Worm (Caenorhabditis elegans) whole organism, L2 larva: Measurements from ENCODE around the gene C04E12.5.
A peak's percentile ranks its signal among the peaks of the same experiment; 100 is the strongest.

ENCODE experiments used
- C34F6.9 ChIP-seq: fragments of 150-350 bp; optimal IDR thresholded peaks from 2 replicates; lab custom pipeline; 2014; ENCODE audit warnings: missing biosample characterization, missing genetic modification characterization
- F13H6.1 ChIP-seq: sonication (generic microtip); optimal IDR thresholded peaks from 2 replicates; lab custom pipeline; 2016; ENCODE audit warnings: missing genetic modification characterization, missing compliant biosample characterization
- R02D3.7 ChIP-seq: fragments of 150-350 bp; optimal IDR thresholded peaks from 2 replicates; lab custom pipeline; 2014; ENCODE audit warnings: missing biosample characterization, missing genetic modification characterization
- alr-1 ChIP-seq: fragments of 150-350 bp; optimal IDR thresholded peaks from 2 replicates; lab custom pipeline; 2014; ENCODE audit warnings: missing biosample characterization, missing genetic modification characterization
- ama-1 ChIP-seq: fragments of 150-350 bp; optimal IDR thresholded peaks from 2 replicates; lab custom pipeline; 2018; ENCODE audit warnings: inconsistent platforms
- ceh-16 ChIP-seq: fragments of 150-350 bp; optimal IDR thresholded peaks from 2 replicates; lab custom pipeline; 2014; ENCODE audit warnings: missing biosample characterization, missing genetic modification characterization
- ceh-82 ChIP-seq: fragments of 150-350 bp; optimal IDR thresholded peaks from 2 replicates; lab custom pipeline; 2014; ENCODE audit warnings: missing biosample characterization, missing genetic modification characterization
- dmd-4 ChIP-seq: sonication (generic microtip); optimal IDR thresholded peaks from 2 replicates; lab custom pipeline; 2017; ENCODE audit warnings: missing biosample characterization, missing genetic modification characterization
- fos-1 ChIP-seq: fragments of 150-350 bp; optimal IDR thresholded peaks from 2 replicates; lab custom pipeline; 2014; ENCODE audit warnings: missing biosample characterization, missing genetic modification characterization
- gmeb-1 ChIP-seq: fragments of 150-350 bp; optimal IDR thresholded peaks from 2 replicates; lab custom pipeline; 2014; ENCODE audit warnings: missing biosample characterization, missing genetic modification characterization
- lin-11 ChIP-seq: fragments of 150-350 bp; sonication (generic microtip); optimal IDR thresholded peaks from 2 replicates; lab custom pipeline; 2014; ENCODE audit warnings: missing biosample characterization, missing genetic modification characterization, inconsistent platforms, mixed read lengths
- lsy-2 ChIP-seq, 2 experiments: fragments of 150-350 bp in 1 of 2; sonication (generic microtip) in 1 of 2; optimal IDR thresholded peaks; 2 replicates each; lab custom pipeline; 2014 to 2017; ENCODE audit warnings: missing biosample characterization in 2 of 2, missing genetic modification characterization in 2 of 2
- mab-5 ChIP-seq: fragments of 150-350 bp; optimal IDR thresholded peaks from 2 replicates; lab custom pipeline; 2014; ENCODE audit warnings: missing biosample characterization, missing genetic modification characterization
- mbf-1 ChIP-seq: sonication (generic microtip); optimal IDR thresholded peaks from 2 replicates; lab custom pipeline; 2017; ENCODE audit warnings: missing biosample characterization, missing genetic modification characterization
- mdl-1 ChIP-seq, 2 experiments: fragments of 150-350 bp in 1 of 2; sonication (generic microtip) in 1 of 2; optimal IDR thresholded peaks; 2 replicates each; lab custom pipeline; 2017; ENCODE audit warnings: missing biosample characterization in 2 of 2, missing genetic modification characterization in 2 of 2
- nhr-10 ChIP-seq: sonication (generic microtip); optimal IDR thresholded peaks from 2 replicates; lab custom pipeline; 2017; ENCODE audit warnings: missing biosample characterization, missing genetic modification characterization
- nhr-11 ChIP-seq: fragments of 150-350 bp; optimal IDR thresholded peaks from 2 replicates; lab custom pipeline; 2014; ENCODE audit warnings: missing biosample characterization, missing genetic modification characterization
- nhr-12 ChIP-seq: fragments of 150-350 bp; optimal IDR thresholded peaks from 2 replicates; lab custom pipeline; 2014; ENCODE audit warnings: missing biosample characterization, missing genetic modification characterization
- nhr-23 ChIP-seq: fragments of 150-350 bp; optimal IDR thresholded peaks from 2 replicates; lab custom pipeline; 2014; ENCODE audit warnings: missing biosample characterization, missing genetic modification reagents, missing genetic modification characterization
- nhr-237 ChIP-seq: fragments of 150-350 bp; optimal IDR thresholded peaks from 2 replicates; lab custom pipeline; 2014; ENCODE audit warnings: missing biosample characterization, missing genetic modification characterization
- nhr-25 ChIP-seq: fragments of 150-350 bp; sonication (generic microtip); optimal IDR thresholded peaks from 3 replicates; lab custom pipeline; 2014; ENCODE audit warnings: missing biosample characterization, missing genetic modification characterization
- nhr-77 ChIP-seq: fragments of 150-350 bp; optimal IDR thresholded peaks from 2 replicates; lab custom pipeline; 2014; ENCODE audit warnings: missing biosample characterization, missing genetic modification characterization
- sem-4 ChIP-seq: fragments of 150-350 bp; optimal IDR thresholded peaks from 2 replicates; lab custom pipeline; 2014; ENCODE audit warnings: missing biosample characterization, missing genetic modification reagents, missing genetic modification characterization
- sma-3 ChIP-seq: sonication (generic microtip); optimal IDR thresholded peaks from 2 replicates; lab custom pipeline; 2016; ENCODE audit warnings: missing genetic modification reagents, missing genetic modification characterization, missing compliant biosample characterization
- sma-9 ChIP-seq, 2 experiments: fragments of 150-350 bp in 1 of 2; sonication (generic microtip) in 1 of 2; optimal IDR thresholded peaks; 2 replicates each; lab custom pipeline; 2014 to 2016; ENCODE audit warnings: missing genetic modification characterization in 2 of 2, mild to moderate bottlenecking in 1 of 2, missing biosample characterization in 1 of 2, missing compliant biosample characterization in 1 of 2, missing genetic modification reagents in 1 of 2, moderate library complexity in 1 of 2
- snpc-4 ChIP-seq: fragments of 150-350 bp; optimal IDR thresholded peaks from 2 replicates; lab custom pipeline; 2014; ENCODE audit warnings: missing biosample characterization, missing genetic modification characterization
- unc-39 ChIP-seq: fragments of 150-350 bp; optimal IDR thresholded peaks from 2 replicates; lab custom pipeline; 2014; ENCODE audit warnings: missing biosample characterization, missing genetic modification characterization
- unc-55 ChIP-seq: fragments of 150-350 bp; sonication (generic microtip); optimal IDR thresholded peaks from 3 replicates; lab custom pipeline; 2014; ENCODE audit warnings: missing biosample characterization, missing genetic modification reagents, missing genetic modification characterization
- unc-62 ChIP-seq: fragments of 150-350 bp; optimal IDR thresholded peaks from 2 replicates; lab custom pipeline; 2014; ENCODE audit warnings: missing biosample characterization, missing genetic modification reagents, missing genetic modification characterization
- ztf-1 ChIP-seq: fragments of 200-800 bp; sonication (Bioruptor generic); conservative IDR thresholded peaks from 2 replicates; pipeline ENCODE4 v1.3.6; 2022; ENCODE audit warnings: missing genetic modification characterization, missing compliant biosample characterization
- ztf-4 ChIP-seq: fragments of 150-350 bp; optimal IDR thresholded peaks from 2 replicates; lab custom pipeline; 2014; ENCODE audit warnings: missing biosample characterization, missing genetic modification characterization

C04E12.5 gene

DNA sequence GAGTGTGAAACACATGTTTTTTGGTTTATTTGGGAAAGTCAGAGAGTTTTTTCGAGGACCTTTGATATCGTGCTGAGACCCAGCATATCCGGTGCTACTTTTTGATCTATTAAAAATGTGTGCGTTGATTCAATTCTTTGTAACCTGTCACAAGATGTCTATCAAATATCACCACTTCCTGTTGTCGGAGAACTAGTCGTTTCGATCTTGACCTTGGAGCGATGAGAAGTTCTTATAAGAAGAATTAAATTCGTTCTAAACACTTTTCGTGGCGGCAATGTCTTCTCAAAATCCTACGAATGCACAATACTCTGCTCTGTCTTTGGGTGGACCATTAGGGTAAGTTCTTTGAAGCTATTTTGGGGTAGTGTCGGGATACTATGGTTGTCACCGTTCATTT lies 42.3 kb upstream of the C04E12.5 start, which contains the start of gene F35F10.1:
Gene F35F10.1 (plus strand): TSS at position 200 of the 400 bp plus-strand sequence.
- no peak for TF ChIP-seq snpc-4 (tag; lab: Kevin White, UChicago)
- peak; percentile 70 for TF ChIP-seq sma-9 (GFP tag; optimal IDR thresholded peaks at IDR 0.05; lab: Kevin White, UChicago)
- no peak for TF ChIP-seq sma-9 (tag; optimal IDR thresholded peaks at IDR 0.05; lab: Kevin White, UChicago)
- TF ChIP-seq, all 48 proteins: peak for 1

DNA sequence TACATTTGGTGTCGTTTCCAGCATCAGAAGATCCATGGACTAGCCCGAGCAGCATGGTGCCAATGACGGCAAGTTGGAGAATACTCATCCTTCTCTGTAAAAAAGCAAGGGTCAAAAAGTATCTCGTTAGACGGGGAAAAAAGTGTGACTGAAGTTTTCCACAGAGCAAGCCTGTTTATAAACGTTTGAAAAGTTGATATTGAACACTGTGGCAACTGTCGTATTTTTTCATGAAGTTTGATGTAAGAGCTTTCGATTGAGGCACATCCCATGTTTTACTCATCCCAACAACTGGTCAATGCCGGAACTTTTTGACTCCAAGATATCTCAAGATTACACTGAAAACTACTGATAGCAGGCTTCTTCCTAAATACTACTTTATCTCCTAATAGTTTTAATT lies 39.4 kb upstream of the C04E12.5 start, which contains the start of gene F35F10.13:
Gene F35F10.13 (minus strand): TSS at position 101 of the 400 bp plus-strand sequence.
- TF ChIP-seq snpc-4 (tag; lab: Kevin White, UChicago) (no peak), unc-39 (tag; lab: Kevin White, UChicago) (no peak), R02D3.7 (tag; lab: Kevin White, UChicago) (no peak), ztf-4 (no peak), nhr-237 (tag; lab: Kevin White, UChicago) (no peak), unc-55 (GFP tag; lab: Kevin White, UChicago) (no peak), dmd-4 (tag; lab: Kevin White, UChicago) (no peak), ama-1 (no peak), ceh-82 (tag; lab: Kevin White, UChicago) (no peak), sma-9 (GFP tag; optimal IDR thresholded peaks at IDR 0.05; lab: Kevin White, UChicago) (no peak), sma-9 (tag; optimal IDR thresholded peaks at IDR 0.05; lab: Kevin White, UChicago) (no peak), C34F6.9 (tag; lab: Kevin White, UChicago) (no peak), nhr-10 (tag; lab: Kevin White, UChicago) (no peak), ztf-1 (GFP tag; lab: Robert Waterston, UW) (no peak), nhr-77 (no peak), unc-62 (no peak)

DNA sequence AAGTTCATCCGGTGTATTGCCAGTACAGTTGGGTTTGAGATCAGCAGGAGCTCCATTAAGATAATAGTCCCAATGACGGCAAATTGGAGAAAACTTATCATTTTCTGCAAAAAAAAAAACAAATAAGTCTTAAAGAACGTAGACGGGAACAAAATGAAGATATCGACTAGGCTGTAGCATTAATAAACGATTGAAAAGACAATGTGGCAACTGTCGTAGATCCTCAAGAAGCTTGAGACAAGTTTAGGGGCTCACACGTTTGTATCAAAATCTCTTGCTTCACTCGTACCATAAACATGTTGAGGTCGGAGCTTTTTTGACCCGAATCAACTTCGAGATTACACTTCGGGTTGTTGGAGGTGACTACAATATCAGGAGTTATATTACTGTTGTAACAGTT lies 38.4 kb upstream of the C04E12.5 start, which contains the start of gene F35F10.14:
Gene F35F10.14 (minus strand): TSS at position 101 of the 400 bp plus-strand sequence.
- TF ChIP-seq nhr-23 (tag; lab: Kevin White, UChicago) (no peak), ceh-82 (tag; lab: Kevin White, UChicago) (no peak), ceh-16 (tag; lab: Kevin White, UChicago) (no peak), nhr-25 (tag; lab: Kevin White, UChicago) (no peak), lsy-2 (tag; optimal IDR thresholded peaks at IDR 0.05; lab: Kevin White, UChicago) (no peak), dmd-4 (tag; lab: Kevin White, UChicago) (no peak), alr-1 (tag; lab: Kevin White, UChicago) (no peak), nhr-77 (no peak), fos-1 (tag; lab: Kevin White, UChicago) (no peak), F13H6.1 (tag; lab: Kevin White, UChicago) (no peak), sma-3 (GFP tag; lab: Kevin White, UChicago) (no peak), R02D3.7 (tag; lab: Kevin White, UChicago) (no peak), unc-39 (tag; lab: Kevin White, UChicago) (no peak), unc-55 (GFP tag; lab: Kevin White, UChicago) (no peak)

DNA sequence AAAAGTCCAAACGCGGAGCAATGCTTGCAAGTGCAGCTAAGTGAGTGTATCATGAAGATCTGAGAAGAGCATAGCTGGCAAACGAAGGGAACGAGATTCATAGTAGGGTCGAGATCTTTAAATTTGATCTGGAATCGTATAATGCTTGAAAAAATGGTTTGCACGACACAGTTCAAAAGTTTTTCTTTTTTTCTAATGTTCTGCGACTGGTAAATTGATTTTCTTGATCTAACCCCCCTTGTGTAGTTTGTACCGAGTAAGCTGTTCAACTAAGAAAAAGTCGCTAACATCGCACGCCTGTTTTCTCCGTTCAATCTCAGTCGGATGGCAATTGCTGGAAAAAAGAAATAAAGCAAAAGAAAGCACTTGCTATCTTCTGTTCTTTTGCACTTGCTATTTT lies 37.9 kb upstream of the C04E12.5 start, which contains the start of gene C17B7.14:
Gene C17B7.14 (minus strand): TSS at position 101 of the 400 bp plus-strand sequence.
- TF ChIP-seq sma-3 (GFP tag; lab: Kevin White, UChicago): no peak
- TF ChIP-seq mab-5 (tag; lab: Kevin White, UChicago): no peak
- TF ChIP-seq sem-4 (tag; lab: Kevin White, UChicago): no peak
- TF ChIP-seq nhr-25 (tag; lab: Kevin White, UChicago): no peak
- TF ChIP-seq nhr-77: no peak
- TF ChIP-seq nhr-12 (tag; lab: Kevin White, UChicago): no peak
- no peak for TF ChIP-seq nhr-11 (tag; lab: Kevin White, UChicago)

DNA sequence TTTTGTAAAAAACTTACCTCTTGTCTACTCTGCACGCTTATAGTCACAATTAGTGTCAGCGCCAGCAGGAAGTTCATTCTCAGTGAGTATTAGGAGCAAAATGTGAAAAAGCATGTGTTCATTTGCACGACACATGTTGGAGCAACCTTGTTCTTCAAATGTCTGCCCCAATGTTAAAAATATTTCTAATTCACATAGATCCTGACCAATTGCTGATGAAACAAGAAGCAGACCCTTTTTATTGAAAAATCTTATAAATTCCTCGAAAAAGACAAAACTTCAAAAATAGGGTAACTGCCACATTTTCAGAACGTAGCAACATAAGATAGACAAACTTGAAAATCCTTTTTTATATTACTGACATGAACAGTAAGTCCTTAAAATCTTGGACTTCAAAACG lies 34.2 kb upstream of the C04E12.5 start, which contains the start of gene C17B7.8:
Gene C17B7.8 (minus strand): TSS at position 101 of the 400 bp plus-strand sequence.
- TF ChIP-seq ceh-16 (tag; lab: Kevin White, UChicago) (no peak), mdl-1 (tag; optimal IDR thresholded peaks at IDR 0.05; lab: Kevin White, UChicago) (no peak), nhr-77 (no peak), unc-55 (GFP tag; lab: Kevin White, UChicago) (no peak), sma-9 (GFP tag; optimal IDR thresholded peaks at IDR 0.05; lab: Kevin White, UChicago) (no peak), sma-9 (tag; optimal IDR thresholded peaks at IDR 0.05; lab: Kevin White, UChicago) (no peak), gmeb-1 (no peak), unc-62 (no peak), fos-1 (tag; lab: Kevin White, UChicago) (no peak), nhr-237 (tag; lab: Kevin White, UChicago) (no peak), lin-11 (tag; lab: Kevin White, UChicago) (no peak), mbf-1 (tag; lab: Kevin White, UChicago) (no peak)
